Worm (Caenorhabditis elegans): Measurements from ENCODE around the gene F56C9.8.

The F56C9.8 gene

DNA sequence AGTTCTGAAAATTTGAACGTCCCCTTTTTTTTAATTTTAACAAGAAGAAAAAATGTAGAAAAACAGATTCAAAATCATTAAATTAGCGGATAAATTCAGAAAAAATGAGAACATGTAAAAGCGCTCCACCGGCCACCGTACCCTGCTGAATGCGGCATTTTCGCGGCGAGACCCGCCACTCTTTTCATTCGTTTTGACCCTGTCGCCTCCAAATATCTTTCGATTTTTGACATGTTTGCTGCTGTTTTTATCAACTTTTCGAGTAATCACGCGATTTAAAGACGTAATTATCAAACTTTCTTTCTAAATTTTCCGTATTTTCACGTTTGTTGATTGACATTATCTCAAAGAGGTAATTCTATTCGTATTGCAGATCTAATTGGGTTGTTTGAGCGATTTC lies 16.9 kb upstream of the F56C9.8 start, which contains the start of gene gsp-2 (continued):
- TF ChIP-seq rbr-2 (tag; optimal IDR thresholded peaks at IDR 0.05) (peak; percentile 41), egl-43 (GFP tag; IDR thresholded peaks at IDR 0.05) (peak; percentile 19; the same call in 1 of the 2 replicates), egl-27 (tag; optimal IDR thresholded peaks at IDR 0.05) (no peak), dve-1 (tag; optimal IDR thresholded peaks at IDR 0.05; ENCODE audit: insufficient read depth) (peak; percentile 85), tag-97 (GFP tag; IDR thresholded peaks at IDR 0.05) (no peak), mdt-29 (GFP tag; IDR thresholded peaks at IDR 0.05) (peak; percentile 68), ceh-44 (GFP tag; IDR thresholded peaks at IDR 0.05) (no peak), mxl-3 (GFP tag; optimal IDR thresholded peaks at IDR 0.05) (peak; percentile 55), set-16 (GFP tag; IDR thresholded peaks at IDR 0.05) (peak; percentile 40; the same call in 1 of the 2 replicates)

- no peak for TF ChIP-seq nhr-111 (GFP tag; optimal IDR thresholded peaks at IDR 0.05)
- TF ChIP-seq daf-8 (GFP tag; IDR thresholded peaks at IDR 0.05) = no peak
- no peak for TF ChIP-seq daf-19 (GFP tag; conservative IDR thresholded peaks at IDR 0.05)
- peak; percentile 77 for TF ChIP-seq nhr-48 (tag; optimal IDR thresholded peaks at IDR 0.05)
- TF ChIP-seq hlh-11 (tag; optimal IDR thresholded peaks at IDR 0.05) = peak; percentile 95
- TF ChIP-seq daf-16 (GFP tag; optimal IDR thresholded peaks at IDR 0.05) = peak in 1 of 2 experiments; percentile 65
- TF ChIP-seq daf-16 (tag; optimal IDR thresholded peaks at IDR 0.05) = peak; percentile 38
- TF ChIP-seq F49E8.2 (tag; optimal IDR thresholded peaks at IDR 0.05; ENCODE audit: borderline replicate concordance) = no peak
- TF ChIP-seq ztf-11 (tag; optimal IDR thresholded peaks at IDR 0.05) = no peak
- no peak for TF ChIP-seq F26F4.8 (GFP tag; conservative IDR thresholded peaks at IDR 0.05)
- TF ChIP-seq dve-1 (tag; optimal IDR thresholded peaks at IDR 0.05; ENCODE audit: insufficient read depth) = peak; percentile 90
- TF ChIP-seq Y5F2A.4 (GFP tag; optimal IDR thresholded peaks at IDR 0.05) = no peak
- TF ChIP-seq R02D3.7 (tag; optimal IDR thresholded peaks at IDR 0.05) = no peak
- TF ChIP-seq madf-5 (GFP tag; IDR thresholded peaks at IDR 0.05) = no peak
- no peak for TF ChIP-seq jun-1 (tag; optimal IDR thresholded peaks at IDR 0.05)
- peak; percentile 84 for TF ChIP-seq hmg-1.1 (GFP tag; IDR thresholded peaks at IDR 0.05)
- TF ChIP-seq set-16 (GFP tag; IDR thresholded peaks at IDR 0.05) = peak; percentile 65
- TF ChIP-seq F44E2.7 (GFP tag; IDR thresholded peaks at IDR 0.05) = no peak
- peak; percentile 58 for TF ChIP-seq lin-38 (GFP tag; IDR thresholded peaks at IDR 0.05)
- TF ChIP-seq pqm-1 (tag; optimal IDR thresholded peaks at IDR 0.05) = peak; percentile 26
- TF ChIP-seq hif-1 (tag; optimal IDR thresholded peaks at IDR 0.05) = peak in 1 of 2 experiments; percentile 84
- TF ChIP-seq dpl-1 (GFP tag; optimal IDR thresholded peaks at IDR 0.05) = peak; percentile 66
- no peak for TF ChIP-seq ceh-62 (tag; optimal IDR thresholded peaks at IDR 0.05)
- TF ChIP-seq aha-1 (tag) = peak; percentile 99
- peak; percentile 89 for TF ChIP-seq dmd-6 (GFP tag; IDR thresholded peaks at IDR 0.05)
- peak; percentile 89 for TF ChIP-seq nhr-11 (tag; optimal IDR thresholded peaks at IDR 0.05)
- TF ChIP-seq ces-1 (GFP tag; optimal IDR thresholded peaks at IDR 0.05) = no peak
- TF ChIP-seq saeg-2 (GFP tag; IDR thresholded peaks at IDR 0.05) = 0 out of 2 replicates have a peak, but pooled peaks have one; percentile 38
- TF ChIP-seq fos-1 (tag; optimal IDR thresholded peaks at IDR 0.05) = no peak
- no peak for TF ChIP-seq nhr-25 (tag; optimal IDR thresholded peaks at IDR 0.05; ENCODE audit: borderline replicate concordance, insufficient read depth)
- TF ChIP-seq arid-1 (GFP tag; conservative IDR thresholded peaks at IDR 0.05) = peak; percentile 64; the same call in 1 of the 2 replicates
- no peak for TF ChIP-seq lir-3 (tag; optimal IDR thresholded peaks at IDR 0.05)
- TF ChIP-seq zfp-2 (tag; optimal IDR thresholded peaks at IDR 0.05) = no peak
- no peak for TF ChIP-seq snpc-4 (tag; optimal IDR thresholded peaks at IDR 0.05)
- peak; percentile 76 for TF ChIP-seq tra-1 (GFP tag; IDR thresholded peaks at IDR 0.05)
- peak; percentile 69 for TF ChIP-seq rbr-2 (tag; optimal IDR thresholded peaks at IDR 0.05)
- peak; percentile 77 for TF ChIP-seq mes-2 (tag; optimal IDR thresholded peaks at IDR 0.05; ENCODE audit: poor library complexity, severe bottlenecking)
- TF ChIP-seq pha-4 (GFP tag; IDR thresholded peaks at IDR 0.05) = 0 out of 2 replicates have a peak, but pooled peaks have one; percentile 66
- peak; percentile 71 for TF ChIP-seq pha-4 (tag; optimal IDR thresholded peaks at IDR 0.05)
- peak; percentile 91 to 99 for TF ChIP-seq mdl-1 (tag; optimal IDR thresholded peaks at IDR 0.05)
- TF ChIP-seq nhr-102 (tag; optimal IDR thresholded peaks at IDR 0.05) = peak; percentile 72
- peak; percentile 55 for TF ChIP-seq nhr-6 (tag; optimal IDR thresholded peaks at IDR 0.05)
- no peak for TF ChIP-seq zag-1 (tag; optimal IDR thresholded peaks at IDR 0.05)
These were observed 15.9 kb upstream of the F56C9.8 start, which contains the start of gene F56C9.10 for ce11 chrIII:7335220-7335619. Gene F56C9.10 (minus strand): TSS chrIII:7335316.
